Worm (Caenorhabditis elegans) whole organism, L4 larva: Measurements from ENCODE around the gene let-99.

Experiments used
- F37D6.2 ChIP-seq: sonication (generic microtip); optimal IDR thresholded peaks from 2 replicates; lab custom pipeline; 2016; ENCODE audit warnings: mild to moderate bottlenecking, missing genetic modification characterization, missing compliant biosample characterization
- F44E2.7 ChIP-seq: fragments of 200-800 bp; sonication (Bioruptor generic); IDR thresholded peaks from 2 replicates; pipeline ENCODE4 v2.1.2; 2022; ENCODE audit warnings: missing genetic modification characterization, missing compliant biosample characterization
- Y105C5A.15 ChIP-seq: fragments of 200-800 bp; sonication (Bioruptor generic); IDR thresholded peaks from 2 replicates; pipeline ENCODE4 v1.3.6; 2022; ENCODE audit warnings: missing genetic modification characterization, missing compliant biosample characterization
- ZK546.5 ChIP-seq, 2 experiments: sonication (generic microtip); optimal IDR thresholded peaks; 2 replicates each; lab custom pipeline; 2017; ENCODE audit warnings: missing biosample characterization in 2 of 2, missing genetic modification characterization in 2 of 2
- aha-1 ChIP-seq: fragments of 150-350 bp; peaks from one replicate; lab custom pipeline; 2014; ENCODE audit warnings: missing biosample characterization, missing genetic modification characterization
- ceh-20 ChIP-seq: fragments of 200-800 bp; sonication (Bioruptor generic); IDR thresholded peaks from 2 replicates; pipeline ENCODE4 v1.3.6; 2022; ENCODE audit warnings: missing genetic modification reagents, missing genetic modification characterization, missing compliant biosample characterization
- ceh-28 ChIP-seq: fragments of 150-350 bp; optimal IDR thresholded peaks from 2 replicates; lab custom pipeline; 2014; ENCODE audit warnings: missing biosample characterization, missing genetic modification reagents, missing genetic modification characterization
- ceh-32 ChIP-seq: sonication (generic microtip); optimal IDR thresholded peaks from 2 replicates; lab custom pipeline; 2016; ENCODE audit warnings: mild to moderate bottlenecking, missing genetic modification characterization, missing compliant biosample characterization; ENCODE audit not compliant: poor library complexity
- ceh-44 ChIP-seq: fragments of 200-800 bp; sonication (Bioruptor generic); IDR thresholded peaks from 2 replicates; pipeline ENCODE4 v1.3.6; 2022; ENCODE audit warnings: missing genetic modification reagents, missing genetic modification characterization, missing compliant biosample characterization
- ceh-62 ChIP-seq: sonication (generic microtip); optimal IDR thresholded peaks from 2 replicates; lab custom pipeline; 2017; ENCODE audit warnings: missing biosample characterization, missing genetic modification characterization
- ces-1 ChIP-seq: fragments of 150-350 bp; sonication (generic microtip); optimal IDR thresholded peaks from 4 replicates; lab custom pipeline; 2014; ENCODE audit warnings: missing biosample characterization, missing genetic modification reagents, missing genetic modification characterization
- cey-2 ChIP-seq: sonication (generic microtip); optimal IDR thresholded peaks from 3 replicates; lab custom pipeline; 2017; ENCODE audit warnings: missing genetic modification characterization, mild to moderate bottlenecking, missing compliant biosample characterization, antibody characterized with exemption, borderline replicate concordance; ENCODE audit not compliant: insufficient read depth
- ctbp-1 ChIP-seq: fragments of 200-800 bp; sonication (Bioruptor generic); IDR thresholded peaks from 2 replicates; pipeline ENCODE4 v1.3.6; 2022; ENCODE audit warnings: missing genetic modification reagents, missing genetic modification characterization, missing compliant biosample characterization
- daf-16 ChIP-seq, 3 experiments: sonication (generic microtip); optimal IDR thresholded peaks; 2 replicates each; lab custom pipeline; 2016 to 2017; ENCODE audit warnings: missing genetic modification characterization in 3 of 3, missing genetic modification reagents in 3 of 3, mild to moderate bottlenecking in 2 of 3, missing compliant biosample characterization in 2 of 3, missing biosample characterization in 1 of 3, moderate library complexity in 1 of 3
- dmd-6 ChIP-seq: fragments of 200-800 bp; sonication (Bioruptor generic); IDR thresholded peaks from 2 replicates; pipeline ENCODE4 v1.3.6; 2022; ENCODE audit warnings: missing genetic modification reagents, missing genetic modification characterization, missing compliant biosample characterization
- dmd-8 ChIP-seq: fragments of 200-800 bp; sonication (Bioruptor generic); IDR thresholded peaks from 2 replicates; pipeline ENCODE4 v1.3.6; 2022; ENCODE audit warnings: missing genetic modification characterization, missing compliant biosample characterization
- dmd-9 ChIP-seq: fragments of 200-800 bp; sonication (Bioruptor generic); IDR thresholded peaks from 2 replicates; pipeline ENCODE4 v1.3.6; 2022; ENCODE audit warnings: missing genetic modification reagents, missing genetic modification characterization, missing compliant biosample characterization
- dpl-1 ChIP-seq: fragments of 150-350 bp; optimal IDR thresholded peaks from 2 replicates; lab custom pipeline; 2014; ENCODE audit warnings: missing biosample characterization, missing genetic modification reagents, missing genetic modification characterization
- duxl-1 ChIP-seq: sonication (generic microtip); optimal IDR thresholded peaks from 2 replicates; lab custom pipeline; 2016; ENCODE audit warnings: mild to moderate bottlenecking, missing genetic modification characterization, moderate library complexity, missing compliant biosample characterization; ENCODE audit not compliant: poor library complexity
- dve-1 ChIP-seq: sonication (generic microtip); optimal IDR thresholded peaks from 2 replicates; lab custom pipeline; 2017; ENCODE audit warnings: antibody characterized with exemption, mild to moderate bottlenecking, missing genetic modification characterization, missing compliant biosample characterization; ENCODE audit not compliant: insufficient read depth
- fos-1 ChIP-seq: fragments of 150-350 bp; optimal IDR thresholded peaks from 2 replicates; lab custom pipeline; 2014; ENCODE audit warnings: missing biosample characterization, missing genetic modification characterization
- hlh-11 ChIP-seq: fragments of 200-800 bp; sonication (Bioruptor generic); optimal IDR thresholded peaks from 2 replicates; lab custom pipeline; 2018; ENCODE audit warnings: mild to moderate bottlenecking, missing genetic modification characterization, missing compliant biosample characterization
- hlh-30 ChIP-seq: sonication (generic microtip); optimal IDR thresholded peaks from 2 replicates; lab custom pipeline; 2017; ENCODE audit warnings: antibody characterized with exemption, mild to moderate bottlenecking, missing genetic modification characterization, missing compliant biosample characterization; ENCODE audit not compliant: insufficient read depth
- lim-7 ChIP-seq: fragments of 200-800 bp; sonication (Bioruptor generic); IDR thresholded peaks from 2 replicates; pipeline ENCODE4 v1.3.6; 2022; ENCODE audit warnings: missing genetic modification characterization, missing compliant biosample characterization
- lin-29 ChIP-seq: fragments of 200-800 bp; sonication (Bioruptor generic); IDR thresholded peaks from 2 replicates; pipeline ENCODE4 v1.3.6; 2022; ENCODE audit warnings: missing genetic modification reagents, missing genetic modification characterization, missing compliant biosample characterization
- lin-39 ChIP-seq: fragments of 150-350 bp; optimal IDR thresholded peaks from 2 replicates; lab custom pipeline; 2014; ENCODE audit warnings: missing biosample characterization, missing genetic modification reagents, missing genetic modification characterization
- madf-5 ChIP-seq, 2 experiments: fragments of 200-800 bp; sonication (Bioruptor generic); IDR thresholded peaks; 2 replicates each; pipeline ENCODE4 v1.3.6; 2022; ENCODE audit warnings: missing compliant biosample characterization in 2 of 2, missing genetic modification characterization in 2 of 2
- madf-9 ChIP-seq: fragments of 200-800 bp; sonication (Bioruptor generic); conservative IDR thresholded peaks from 2 replicates; pipeline ENCODE4 v1.3.6; 2022; ENCODE audit warnings: missing genetic modification reagents, missing genetic modification characterization, missing compliant biosample characterization
- mdl-1 ChIP-seq, 2 experiments: fragments of 150-350 bp in 1 of 2; sonication (generic microtip) in 1 of 2; optimal IDR thresholded peaks; 2 replicates each; lab custom pipeline; 2014 to 2017; ENCODE audit warnings: missing biosample characterization in 2 of 2, missing genetic modification characterization in 2 of 2
- mep-1 ChIP-seq: fragments of 150-350 bp; sonication (generic microtip); optimal IDR thresholded peaks from 3 replicates; lab custom pipeline; 2014; ENCODE audit warnings: missing biosample characterization, missing genetic modification characterization
- nhr-102 ChIP-seq: sonication (generic microtip); optimal IDR thresholded peaks from 2 replicates; lab custom pipeline; 2016; ENCODE audit warnings: mild to moderate bottlenecking, missing genetic modification characterization, moderate library complexity, missing compliant biosample characterization
- nhr-11 ChIP-seq: fragments of 150-350 bp; optimal IDR thresholded peaks from 2 replicates; lab custom pipeline; 2014; ENCODE audit warnings: missing biosample characterization, missing genetic modification characterization
- nhr-25 ChIP-seq: sonication (generic microtip); optimal IDR thresholded peaks from 2 replicates; lab custom pipeline; 2017; ENCODE audit warnings: missing genetic modification characterization, mild to moderate bottlenecking, missing compliant biosample characterization, antibody characterized with exemption, moderate library complexity, borderline replicate concordance; ENCODE audit not compliant: insufficient read depth
- nhr-28 ChIP-seq: fragments of 150-350 bp; optimal IDR thresholded peaks from 2 replicates; lab custom pipeline; 2014; ENCODE audit warnings: missing biosample characterization, missing genetic modification characterization
- nhr-48 ChIP-seq: sonication (generic microtip); optimal IDR thresholded peaks from 2 replicates; lab custom pipeline; 2016; ENCODE audit warnings: mild to moderate bottlenecking, missing genetic modification characterization, missing compliant biosample characterization
- nhr-6 ChIP-seq: fragments of 150-350 bp; optimal IDR thresholded peaks from 2 replicates; lab custom pipeline; 2014; ENCODE audit warnings: missing biosample characterization, missing genetic modification characterization
- php-3 ChIP-seq: fragments of 200-800 bp; sonication (Bioruptor generic); IDR thresholded peaks from 2 replicates; pipeline ENCODE4 v1.3.6; 2022; ENCODE audit warnings: missing genetic modification reagents, missing genetic modification characterization, missing compliant biosample characterization
- pqm-1 ChIP-seq: sonication (generic microtip); optimal IDR thresholded peaks from 2 replicates; lab custom pipeline; 2017; ENCODE audit warnings: missing biosample characterization, missing genetic modification characterization
- sdz-12 ChIP-seq: fragments of 200-800 bp; sonication (Bioruptor generic); optimal IDR thresholded peaks from 2 replicates; lab custom pipeline; 2018; ENCODE audit warnings: mild to moderate bottlenecking, missing genetic modification characterization, missing compliant biosample characterization
- set-16 ChIP-seq: fragments of 200-800 bp; sonication (Bioruptor generic); IDR thresholded peaks from 2 replicates; pipeline ENCODE4 v1.3.6; 2022; ENCODE audit warnings: missing genetic modification reagents, missing genetic modification characterization, missing compliant biosample characterization
- unc-130 ChIP-seq: sonication (generic microtip); optimal IDR thresholded peaks from 2 replicates; lab custom pipeline; 2016; ENCODE audit warnings: missing genetic modification reagents, missing genetic modification characterization, missing compliant biosample characterization
- unc-62 ChIP-seq, 3 experiments: fragments of 150-350 bp in 1 of 3; sonication (generic microtip); optimal IDR thresholded peaks in 2 of 3; peaks in 1 of 3; 1 replicate in 1 of 3; 2 replicates in 2 of 3; lab custom pipeline; 2014 to 2017; ENCODE audit warnings: missing biosample characterization in 3 of 3, missing genetic modification characterization in 3 of 3, missing genetic modification reagents in 3 of 3, missing genotype in 1 of 3
- vab-7 ChIP-seq: fragments of 200-800 bp; sonication (Bioruptor generic); IDR thresholded peaks from 2 replicates; pipeline ENCODE4 v1.3.6; 2022; ENCODE audit warnings: missing genetic modification reagents, missing genetic modification characterization, missing compliant biosample characterization
- zfp-2 ChIP-seq: sonication (generic microtip); optimal IDR thresholded peaks from 2 replicates; lab custom pipeline; 2016; ENCODE audit warnings: mild to moderate bottlenecking, missing genetic modification characterization, missing compliant biosample characterization
- ztf-11 ChIP-seq: fragments of 150-350 bp; optimal IDR thresholded peaks from 2 replicates; lab custom pipeline; 2014; ENCODE audit warnings: missing biosample characterization, missing genetic modification characterization
- ztf-7 ChIP-seq: fragments of 150-350 bp; optimal IDR thresholded peaks from 2 replicates; lab custom pipeline; 2014; ENCODE audit warnings: missing biosample characterization, missing genetic modification characterization

Gene let-99

ce11 chrIV:12594574-12594973, 26.9 kb downstream of the let-99 start (continued):
- peak; percentile 84; the same call in 1 of the 2 replicates for TF ChIP-seq Y105C5A.15 (GFP tag; lab: Robert Waterston, UW)
- TF ChIP-seq dmd-9 (GFP tag; lab: Robert Waterston, UW) = peak; percentile 84
- peak; percentile 99 for TF ChIP-seq aha-1

DNA sequence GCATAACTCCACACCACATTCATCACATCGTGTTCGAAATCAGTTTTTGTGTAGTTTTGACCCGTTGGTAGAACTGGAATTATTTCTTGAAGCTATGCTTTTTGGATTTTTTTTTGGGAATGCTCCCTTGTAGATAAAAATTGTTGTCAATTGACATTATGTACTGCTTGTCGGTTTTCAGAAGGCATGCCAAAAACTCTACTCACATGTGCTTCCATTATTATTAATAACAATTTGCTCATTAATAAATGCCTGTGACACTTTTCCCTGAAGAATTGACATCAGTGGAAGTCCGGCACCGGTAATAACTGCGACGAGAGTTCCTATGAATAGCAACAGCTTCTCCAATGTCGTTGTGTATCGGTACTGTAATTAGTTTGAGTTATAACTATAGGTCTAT, 29.3 kb downstream of the let-99 start:
- no peak for TF ChIP-seq mep-1
- peak; percentile 91 for TF ChIP-seq aha-1

DNA sequence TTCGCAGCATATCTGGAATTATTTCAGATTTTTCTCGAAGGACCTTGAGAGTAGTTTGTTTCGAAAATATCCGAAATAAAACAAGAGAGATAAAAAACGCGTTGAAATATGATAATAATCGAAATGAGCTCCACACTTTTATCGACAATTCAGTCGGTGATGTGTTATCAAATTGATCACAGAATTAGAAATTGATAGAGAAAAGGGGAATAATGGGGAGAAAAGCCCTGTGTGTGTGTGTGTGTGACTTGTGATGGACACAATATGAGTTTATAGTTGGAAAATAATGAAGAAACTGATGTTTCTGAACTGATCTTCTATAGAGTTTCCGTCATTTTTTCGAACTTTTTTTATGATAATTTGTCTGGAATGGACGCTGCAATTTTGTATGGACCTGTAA, 31.5 kb downstream of the let-99 start, which contains the start of gene pgp-1:
Gene pgp-1 (minus strand): TSS at position 12 of the 400 bp plus-strand sequence.
- TF ChIP-seq ceh-20 (GFP tag; lab: Robert Waterston, UW) (no peak), dve-1 (tag; lab: Kevin White, UChicago) (peak; percentile 77), sdz-12 (GFP tag; lab: Kevin White, UChicago) (no peak), vab-7 (no peak), dmd-8 (GFP tag; lab: Robert Waterston, UW) (no peak), nhr-102 (tag; lab: Kevin White, UChicago) (peak; percentile 81), F44E2.7 (GFP tag; lab: Robert Waterston, UW) (no peak), ces-1 (GFP tag; lab: Kevin White, UChicago) (no peak), lin-39 (tag; lab: Kevin White, UChicago) (no peak), set-16 (no peak), fos-1 (tag; lab: Kevin White, UChicago) (no peak), nhr-25 (no peak), unc-130 (no peak), ceh-62 (tag; lab: Kevin White, UChicago) (no peak), ctbp-1 (GFP tag; lab: Robert Waterston, UW) (no peak), hlh-30 (tag; lab: Kevin White, UChicago) (no peak), dpl-1 (GFP tag; lab: Kevin White, UChicago) (no peak), dmd-9 (GFP tag; lab: Robert Waterston, UW) (no peak), lim-7 (no peak), madf-9 (GFP tag; lab: Robert Waterston, UW) (no peak), aha-1 (no peak), dmd-6 (GFP tag; lab: Robert Waterston, UW) (peak; percentile 89), nhr-11 (tag; lab: Kevin White, UChicago) (no peak), F37D6.2 (tag; lab: Kevin White, UChicago) (no peak), cey-2 (tag; lab: Kevin White, UChicago) (no peak), php-3 (GFP tag; lab: Robert Waterston, UW) (peak; percentile 68), duxl-1 (tag; lab: Kevin White, UChicago) (no peak), pqm-1 (tag; lab: Kevin White, UChicago) (peak; percentile 99), daf-16 (GFP tag; optimal IDR thresholded peaks at IDR 0.05; lab: Kevin White, UChicago) (no peak), daf-16 (tag; optimal IDR thresholded peaks at IDR 0.05; lab: Kevin White, UChicago) (peak; percentile 89), ztf-11 (tag; lab: Kevin White, UChicago) (no peak), ceh-44 (no peak), ceh-32 (no peak), hlh-11 (tag; lab: Kevin White, UChicago) (peak; percentile 73), mdl-1 (tag; optimal IDR thresholded peaks at IDR 0.05; lab: Kevin White, UChicago) (no peak), nhr-48 (tag; lab: Kevin White, UChicago) (peak; percentile 17), nhr-28 (tag; lab: Kevin White, UChicago) (peak; percentile 93), madf-5 (GFP tag; IDR thresholded peaks at IDR 0.05; lab: Robert Waterston, UW) (no peak), zfp-2 (no peak), nhr-6 (tag; lab: Kevin White, UChicago) (no peak), ZK546.5 (tag; optimal IDR thresholded peaks at IDR 0.05; lab: Kevin White, UChicago) (no peak), lin-29 (GFP tag; lab: Robert Waterston, UW) (no peak), ztf-7 (no peak), unc-62 (GFP tag; optimal IDR thresholded peaks at IDR 0.05 in 1 of 2; lab: Kevin White, UChicago) (peak in 1 of 2 experiments; percentile 57), unc-62 (tag; optimal IDR thresholded peaks at IDR 0.05; lab: Kevin White, UChicago) (no peak), ceh-28 (tag; lab: Kevin White, UChicago) (no peak)
